Fruit fly (Drosophila melanogaster): Measurements from ENCODE around the gene Nufip.

Gene Nufip

dm6 chr3L:18760421-18761045 lies 12.4 kb upstream of the Nufip start:
- TF ChIP-seq vvl (GFP tag; IDR thresholded peaks at IDR 0.05) (peak; percentile 30; the same call in 1 of the 2 replicates), row (GFP tag; IDR thresholded peaks at IDR 0.05) (peak; percentile 32; the same call in 1 of the 3 replicates), chinmo (GFP tag; IDR thresholded peaks at IDR 0.05; ENCODE audit: partially characterized antibody) (peak; percentile 84; the same call in 2 of the 4 replicates), ftz-f1 (GFP tag; optimal IDR thresholded peaks at IDR 0.05) (peak; percentile 39), Deaf1 (tag; optimal IDR thresholded peaks at IDR 0.05) (peak; percentile 28), z (GFP tag; IDR thresholded peaks at IDR 0.05) (0 out of 3 replicates have a peak, but pooled peaks have one; percentile 53), CG14050 (GFP tag; IDR thresholded peaks at IDR 0.05) (no peak), H15 (GFP tag; IDR thresholded peaks at IDR 0.05) (0 out of 3 replicates have a peak, but pooled peaks have one; percentile 14), CG11696 (GFP tag; IDR thresholded peaks at IDR 0.05) (0 out of 2 replicates have a peak, but pooled peaks have one; percentile 20), ap (GFP tag; IDR thresholded peaks at IDR 0.05) (no peak), CHES-1-like (GFP tag; optimal IDR thresholded peaks at IDR 0.05) (no peak), nom (GFP tag; optimal IDR thresholded peaks at IDR 0.05) (peak; percentile 44), cg (GFP tag; optimal IDR thresholded peaks at IDR 0.05) (peak; percentile 47), E2f2 (GFP tag; IDR thresholded peaks at IDR 0.05) (peak; percentile 26; the same call in 1 of the 2 replicates), sna (GFP tag; IDR thresholded peaks at IDR 0.05; ENCODE audit: partially characterized antibody) (0 out of 2 replicates have a peak, but pooled peaks have one; percentile 23), Adf1 (GFP tag; IDR thresholded peaks at IDR 0.05) (peak; percentile 91), stwl (tag; optimal IDR thresholded peaks at IDR 0.05) (no peak), zen (tag; optimal IDR thresholded peaks at IDR 0.05) (no peak), gem (tag; optimal IDR thresholded peaks at IDR 0.05) (peak; percentile 20), crol (GFP tag; IDR thresholded peaks at IDR 0.05) (peak; percentile 86), Rfx (GFP tag; IDR thresholded peaks at IDR 0.05) (0 out of 2 replicates have a peak, but pooled peaks have one; percentile 17), pan (optimal IDR thresholded peaks at IDR 0.05) (no peak), pan (GFP tag; optimal IDR thresholded peaks at IDR 0.05 in 1 of 2, IDR thresholded peaks at IDR 0.05 in 1 of 2) (peak in 1 of 2 experiments; percentile 8), sens (GFP tag) (peak; percentile 79), grau (tag; optimal IDR thresholded peaks at IDR 0.05) (peak; percentile 55), Trl (optimal IDR thresholded peaks at IDR 0.05) (peak; percentile 38 to 57), Trl (GFP tag; optimal IDR thresholded peaks at IDR 0.05) (no peak), ci (GFP tag; IDR thresholded peaks at IDR 0.05) (peak; percentile 34; the same call in 1 of the 3 replicates), Drgx (GFP tag; IDR thresholded peaks at IDR 0.05) (peak; percentile 79), Blimp-1 (GFP tag; optimal IDR thresholded peaks at IDR 0.05) (peak; percentile 29), sd (tag; optimal IDR thresholded peaks at IDR 0.05) (peak; percentile 21), Med (GFP tag) (peak; percentile 55), en (GFP tag; optimal IDR thresholded peaks at IDR 0.05) (no peak), CG10565 (GFP tag; optimal IDR thresholded peaks at IDR 0.05) (no peak)

DNA sequence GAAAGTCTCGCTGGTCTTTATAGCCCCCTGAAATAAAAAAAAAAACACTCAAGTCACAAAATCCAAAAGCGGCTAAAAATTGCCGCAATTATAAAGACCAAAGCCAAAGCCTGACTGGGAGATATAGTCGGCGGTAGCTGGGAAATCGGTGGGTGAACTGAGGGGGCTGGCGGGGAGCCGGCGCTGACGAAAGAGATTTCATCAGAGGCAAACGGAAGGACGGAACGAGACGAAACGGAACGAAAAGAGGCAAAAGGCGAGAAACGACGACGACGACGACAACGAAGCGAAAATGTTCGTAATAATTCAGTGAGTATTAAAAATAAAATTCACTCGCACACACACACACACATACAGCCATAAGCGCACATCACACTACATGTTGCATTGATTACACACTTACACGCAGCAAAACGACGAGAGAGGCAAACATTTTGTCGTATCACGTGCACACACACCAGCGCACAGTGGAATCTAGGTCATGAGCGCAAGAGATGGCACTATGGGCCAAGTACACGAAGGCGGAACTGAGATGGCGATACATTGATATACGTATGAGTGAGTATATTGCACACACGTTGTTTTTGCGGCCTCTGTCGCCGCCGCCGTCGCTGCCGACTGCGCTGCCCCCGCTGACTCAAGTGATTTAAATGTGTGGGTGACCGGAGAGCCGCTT lies 10.9 kb upstream of the Nufip start:
- TF ChIP-seq CG8290 (GFP tag; optimal IDR thresholded peaks at IDR 0.05) = no peak
- peak in 1 of 2 experiments; percentile 72 for TF ChIP-seq CG8290 (tag; optimal IDR thresholded peaks at IDR 0.05)
- peak; percentile 12 for TF ChIP-seq pho (GFP tag; optimal IDR thresholded peaks at IDR 0.05)
- no peak for TF ChIP-seq Mad (GFP tag; optimal IDR thresholded peaks at IDR 0.05)
- TF ChIP-seq CG7745 (tag; optimal IDR thresholded peaks at IDR 0.05) = no peak
- no peak for TF ChIP-seq Gug (GFP tag; IDR thresholded peaks at IDR 0.05)
- peak; percentile 100 for TF ChIP-seq chinmo (GFP tag; IDR thresholded peaks at IDR 0.05; ENCODE audit: partially characterized antibody)
- TF ChIP-seq CG17361 (GFP tag; IDR thresholded peaks at IDR 0.05) = no peak
- peak; percentile 99 for TF ChIP-seq cg (GFP tag; optimal IDR thresholded peaks at IDR 0.05)
- TF ChIP-seq CG17802 (tag; optimal IDR thresholded peaks at IDR 0.05) = no peak
- peak; percentile 34 for TF ChIP-seq Nf-YC (tag; optimal IDR thresholded peaks at IDR 0.05)
- TF ChIP-seq mam (GFP tag; optimal IDR thresholded peaks at IDR 0.05) = no peak
- TF ChIP-seq Side (GFP tag; optimal IDR thresholded peaks at IDR 0.05) = no peak
- TF ChIP-seq nerfin-1 (tag; optimal IDR thresholded peaks at IDR 0.05) = no peak
- TF ChIP-seq sug (tag; optimal IDR thresholded peaks at IDR 0.05) = peak; percentile 81
- no peak for TF ChIP-seq CG15479 (GFP tag; optimal IDR thresholded peaks at IDR 0.05)
- TF ChIP-seq CG10979 (tag; optimal IDR thresholded peaks at IDR 0.05) = peak; percentile 20
- TF ChIP-seq CG1832 (GFP tag; optimal IDR thresholded peaks at IDR 0.05) = peak; percentile 78
- TF ChIP-seq Dip2 (GFP tag; IDR thresholded peaks at IDR 0.05) = no peak

All from whole organism, embryonic.